Fruit fly (Drosophila melanogaster): Measurements from ENCODE around the gene CG6938.

DNA sequence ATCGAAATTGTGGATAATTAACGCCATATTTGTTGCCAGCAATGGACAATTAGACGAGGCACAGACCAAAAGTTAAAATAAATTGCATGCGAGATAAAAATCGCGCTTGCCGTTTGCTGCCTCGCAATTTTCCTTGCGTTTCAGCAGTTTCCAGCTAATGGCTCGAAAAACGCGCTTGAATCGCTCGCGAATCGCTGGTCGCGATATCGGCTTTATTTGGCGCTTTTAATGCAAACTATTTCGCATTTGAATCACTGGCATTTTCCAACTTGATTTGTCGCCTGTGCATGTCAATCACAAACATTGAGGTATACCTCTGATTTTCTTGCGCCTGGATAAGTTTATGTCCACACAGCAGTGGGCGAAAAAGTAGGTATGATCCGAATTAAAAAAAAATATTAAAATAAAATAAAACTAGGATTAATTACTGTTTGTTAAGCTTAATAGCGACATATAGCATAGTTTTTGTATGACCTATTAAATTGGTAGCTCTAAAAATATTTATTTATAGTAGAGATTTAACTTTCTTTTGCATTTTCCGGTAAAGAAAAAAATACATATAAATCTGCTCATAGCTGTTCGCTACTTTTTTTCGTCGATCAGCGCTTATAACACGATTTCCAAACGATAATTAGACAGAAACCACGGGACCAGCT is 38.6 kb downstream of the CG6938 start:
- TF ChIP-seq Myc (optimal IDR thresholded peaks at IDR 0.05): no peak
- no peak for TF ChIP-seq psq (optimal IDR thresholded peaks at IDR 0.05)
- TF ChIP-seq h (optimal IDR thresholded peaks at IDR 0.05): no peak
- no peak for TF ChIP-seq Sin3A (optimal IDR thresholded peaks at IDR 0.05)
- no peak for TF ChIP-seq ttk (optimal IDR thresholded peaks at IDR 0.05)
- TF ChIP-seq insv (optimal IDR thresholded peaks at IDR 0.05): no peak
